Worm (Caenorhabditis elegans): ENCODE measurements around the gene rig-1.

Gene rig-1

ce11 chrX:8677320-8677719 lies 16.9 kb downstream of the rig-1 start:
- TF ChIP-seq egl-43 (GFP tag; IDR thresholded peaks at IDR 0.05) = no peak
- TF ChIP-seq zag-1 (tag; optimal IDR thresholded peaks at IDR 0.05) = no peak
- TF ChIP-seq unc-62 (GFP tag; optimal IDR thresholded peaks at IDR 0.05 in 1 of 2) = peak in 1 of 2 experiments; percentile 96
- TF ChIP-seq unc-62 (tag; optimal IDR thresholded peaks at IDR 0.05) = no peak

ce11 chrX:8677873-8678272 lies 17.5 kb downstream of the rig-1 start:
- TF ChIP-seq nhr-28 (tag; optimal IDR thresholded peaks at IDR 0.05) (peak; percentile 58), dpl-1 (GFP tag; optimal IDR thresholded peaks at IDR 0.05) (no peak), unc-62 (GFP tag; optimal IDR thresholded peaks at IDR 0.05 in 1 of 2) (peak in 1 of 2 experiments; percentile 37), unc-62 (tag; optimal IDR thresholded peaks at IDR 0.05) (no peak), hlh-30 (tag; optimal IDR thresholded peaks at IDR 0.05; ENCODE audit: insufficient read depth) (peak; percentile 64), nhr-42 (GFP tag; IDR thresholded peaks at IDR 0.05) (no peak), dve-1 (tag; optimal IDR thresholded peaks at IDR 0.05; ENCODE audit: insufficient read depth) (no peak), saeg-2 (GFP tag; IDR thresholded peaks at IDR 0.05) (no peak)

ce11 chrX:8681600-8681999 lies 21.2 kb downstream of the rig-1 start, which contains the start of gene K09E2.1:
Gene K09E2.1 (plus strand): TSS chrX:8681900.
- TF ChIP-seq nhr-10 (tag; optimal IDR thresholded peaks at IDR 0.05) = no peak
- TF ChIP-seq nhr-41 (GFP tag; IDR thresholded peaks at IDR 0.05) = no peak
- TF ChIP-seq Y105C5A.15 (GFP tag; IDR thresholded peaks at IDR 0.05) = no peak
- no peak for TF ChIP-seq spr-1 (tag; optimal IDR thresholded peaks at IDR 0.05)
- TF ChIP-seq nhr-48 (tag; optimal IDR thresholded peaks at IDR 0.05) = no peak
- TF ChIP-seq zag-1 (tag; optimal IDR thresholded peaks at IDR 0.05) = no peak
- no peak for TF ChIP-seq unc-62 (GFP tag; optimal IDR thresholded peaks at IDR 0.05 in 1 of 2)
- TF ChIP-seq unc-62 (tag; optimal IDR thresholded peaks at IDR 0.05) = no peak
- no peak for TF ChIP-seq pqm-1 (tag; optimal IDR thresholded peaks at IDR 0.05)
- no peak for TF ChIP-seq nhr-25 (tag; optimal IDR thresholded peaks at IDR 0.05; ENCODE audit: borderline replicate concordance, insufficient read depth)
- no peak for TF ChIP-seq php-3 (GFP tag; IDR thresholded peaks at IDR 0.05)
- TF ChIP-seq Y75B8A.6 (GFP tag; IDR thresholded peaks at IDR 0.05) = no peak
- TF ChIP-seq jun-1 (tag; optimal IDR thresholded peaks at IDR 0.05) = no peak
- TF ChIP-seq Y48G9A.11 (GFP tag; IDR thresholded peaks at IDR 0.05) = no peak
- no peak for TF ChIP-seq ces-1 (GFP tag; optimal IDR thresholded peaks at IDR 0.05)

ce11 chrX:8697517-8697916 lies 37.1 kb downstream of the rig-1 start, which contains the start of gene frpr-8:
Gene frpr-8 (plus strand): TSS chrX:8697817.
- TF ChIP-seq hlh-30 (tag; optimal IDR thresholded peaks at IDR 0.05; ENCODE audit: insufficient read depth) = no peak
- TF ChIP-seq F10B5.3 (tag; optimal IDR thresholded peaks at IDR 0.05) = no peak
- no peak for TF ChIP-seq hmg-1.1 (GFP tag; IDR thresholded peaks at IDR 0.05)
- no peak for TF ChIP-seq Y48G9A.11 (GFP tag; IDR thresholded peaks at IDR 0.05)
- TF ChIP-seq nhr-10 (tag; optimal IDR thresholded peaks at IDR 0.05) = no peak
- no peak for TF ChIP-seq tra-1 (GFP tag; IDR thresholded peaks at IDR 0.05)
- no peak for TF ChIP-seq arid-1 (GFP tag; conservative IDR thresholded peaks at IDR 0.05)

- TF ChIP-seq lim-7 (GFP tag; IDR thresholded peaks at IDR 0.05) (no peak), ceh-32 (tag; optimal IDR thresholded peaks at IDR 0.05; ENCODE audit: poor library complexity) (no peak), ztf-7 (tag; optimal IDR thresholded peaks at IDR 0.05) (no peak), ZK546.5 (tag; optimal IDR thresholded peaks at IDR 0.05) (no peak), ceh-28 (tag; optimal IDR thresholded peaks at IDR 0.05) (no peak), lin-1 (GFP tag; IDR thresholded peaks at IDR 0.05) (no peak), F44E2.7 (GFP tag; IDR thresholded peaks at IDR 0.05) (no peak), pha-4 (GFP tag; IDR thresholded peaks at IDR 0.05) (no peak), pha-4 (tag; optimal IDR thresholded peaks at IDR 0.05) (no peak), mes-2 (tag; optimal IDR thresholded peaks at IDR 0.05; ENCODE audit: poor library complexity, severe bottlenecking) (no peak), dmd-8 (GFP tag; IDR thresholded peaks at IDR 0.05) (no peak), dmd-9 (GFP tag; IDR thresholded peaks at IDR 0.05) (no peak), attf-4 (tag; optimal IDR thresholded peaks at IDR 0.05) (no peak), set-16 (GFP tag; IDR thresholded peaks at IDR 0.05) (no peak), nhr-111 (GFP tag; optimal IDR thresholded peaks at IDR 0.05) (no peak), php-3 (GFP tag; IDR thresholded peaks at IDR 0.05) (no peak)
Observed at ce11 chrX:8703664-8704356, 43.4 kb downstream of the rig-1 start, which contains the start of gene jbts-14. Gene jbts-14 (plus strand): TSS chrX:8704306.
